Worm (Caenorhabditis elegans) whole organism, early embryonic: ENCODE results near the gene chtl-1.

Experiments used
- B0310.2 ChIP-seq: sonication (generic microtip); optimal IDR thresholded peaks from 2 replicates; lab custom pipeline; 2016; ENCODE audit warnings: mild to moderate bottlenecking, missing genetic modification characterization, missing compliant biosample characterization
- aly-1 ChIP-seq: sonication (generic microtip); optimal IDR thresholded peaks from 2 replicates; lab custom pipeline; 2016; ENCODE audit warnings: missing genetic modification characterization, missing compliant biosample characterization
- ama-1 ChIP-seq: fragments of 150-350 bp; optimal IDR thresholded peaks from 2 replicates; lab custom pipeline; 2014
- ceh-36 ChIP-seq: sonication (generic microtip); optimal IDR thresholded peaks from 2 replicates; lab custom pipeline; 2016; ENCODE audit warnings: missing genetic modification characterization, inconsistent platforms, missing compliant biosample characterization
- flt-1 ChIP-seq: fragments of 200-800 bp; sonication (Bioruptor generic); IDR thresholded peaks from 2 replicates; pipeline ENCODE4 v1.3.6; 2022; ENCODE audit warnings: missing genetic modification characterization, missing compliant biosample characterization
- hmbx-1 ChIP-seq: sonication (generic microtip); optimal IDR thresholded peaks from 2 replicates; lab custom pipeline; 2016; ENCODE audit warnings: mild to moderate bottlenecking, missing genetic modification characterization, missing compliant biosample characterization
- hmg-4 ChIP-seq: fragments of 200-800 bp; sonication (Bioruptor generic); optimal IDR thresholded peaks from 2 replicates; lab custom pipeline; 2018; ENCODE audit warnings: mild to moderate bottlenecking, missing genetic modification characterization, missing compliant biosample characterization
- pes-1 ChIP-seq: fragments of 200-800 bp; sonication (Bioruptor generic); IDR thresholded peaks from 2 replicates; pipeline ENCODE4 v1.3.6; 2022; ENCODE audit warnings: missing genetic modification reagents, missing genetic modification characterization, missing compliant biosample characterization
- scrt-1 ChIP-seq: fragments of 200-800 bp; sonication (Bioruptor generic); IDR thresholded peaks from 2 replicates; pipeline ENCODE4 v1.3.6; 2022; ENCODE audit warnings: missing genetic modification characterization, missing compliant biosample characterization
- sea-1 ChIP-seq: fragments of 200-800 bp; sonication (Bioruptor generic); conservative IDR thresholded peaks from 2 replicates; pipeline ENCODE4 v1.3.6; 2022; ENCODE audit warnings: missing genetic modification characterization, missing compliant biosample characterization
- tbx-37 ChIP-seq: fragments of 200-800 bp; sonication (Bioruptor generic); conservative IDR thresholded peaks from 2 replicates; pipeline ENCODE4 v1.3.6; 2022; ENCODE audit warnings: missing genetic modification reagents, missing genetic modification characterization, missing compliant biosample characterization

- TF ChIP-seq tbx-37 (GFP tag; lab: Robert Waterston, UW) (no peak), ama-1 (lab: Kevin White, UChicago) (no peak), B0310.2 (tag; lab: Kevin White, UChicago) (no peak), aly-1 (tag; lab: Kevin White, UChicago) (no peak), pes-1 (GFP tag; lab: Robert Waterston, UW) (no peak), ceh-36 (no peak), scrt-1 (GFP tag; lab: Robert Waterston, UW) (no peak), flt-1 (GFP tag; lab: Robert Waterston, UW) (no peak), sea-1 (GFP tag; lab: Robert Waterston, UW) (no peak), hmbx-1 (no peak), hmg-4 (GFP tag; lab: Kevin White, UChicago) (no peak)
These were observed 54.5 kb downstream of the chtl-1 start for ce11 chrX:5309622-5310021.
